Worm (Caenorhabditis elegans): ENCODE data around the gene adbp-1.
"Not testable (repeated sequence)": the region's sequence is repeated elsewhere in the genome, so short reads cannot be mapped to it uniquely, and the experiment has no call there.

The adbp-1 gene

DNA sequence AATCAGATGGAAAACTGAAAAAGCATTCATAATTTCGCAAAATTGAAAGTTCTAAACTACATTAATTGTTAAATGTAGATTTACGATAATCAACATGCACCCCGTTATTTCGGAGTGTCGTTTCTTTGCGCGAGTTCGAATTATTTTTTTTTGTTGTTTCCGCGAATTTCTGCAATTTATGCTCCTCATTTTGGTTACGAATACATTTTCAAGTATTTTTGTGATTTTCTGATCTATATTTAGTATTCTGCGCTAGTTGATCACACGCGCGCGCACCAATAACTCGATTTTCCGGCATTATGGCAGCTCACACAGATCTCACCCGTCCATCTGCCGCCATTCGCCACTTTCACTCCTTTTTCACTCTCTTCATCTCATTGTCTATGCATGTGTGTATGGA lies 3.7 kb upstream of the adbp-1 start, which contains the start of gene VW02B12L.2:
Gene VW02B12L.2 (minus strand): TSS at position 65 of the 400 bp plus-strand sequence.
- TF ChIP-seq ceh-18 (tag; optimal IDR thresholded peaks at IDR 0.05) (no peak), nfya-1 (tag; optimal IDR thresholded peaks at IDR 0.05) (no peak), unc-42 (tag; optimal IDR thresholded peaks at IDR 0.05) (peak; percentile 93)

DNA sequence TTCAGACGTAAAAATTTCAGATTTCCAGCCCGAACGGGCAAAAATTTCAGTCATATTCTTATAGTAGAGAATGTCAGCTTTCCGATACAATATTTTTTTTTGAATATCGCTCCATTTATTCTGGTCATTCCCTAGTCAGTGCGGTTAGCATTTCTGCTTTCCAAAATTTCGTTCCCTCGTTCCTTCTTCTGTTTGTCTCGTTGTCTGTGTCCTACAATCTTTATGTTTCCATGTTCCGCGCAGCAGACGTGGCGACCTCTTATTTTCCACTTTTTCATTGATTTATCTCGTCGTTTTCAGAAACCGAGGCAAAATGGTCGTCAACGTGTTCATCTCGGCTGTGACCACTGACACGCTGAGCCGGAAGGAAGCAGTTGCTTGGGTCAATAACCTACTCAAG lies 1.5 kb upstream of the adbp-1 start, which contains the start of gene ebp-2:
Gene ebp-2 (plus strand): TSS at position 301 of the 400 bp plus-strand sequence.
- TF ChIP-seq ceh-2, ceh-24, ceh-14 (tag; optimal IDR thresholded peaks at IDR 0.05): not testable (repeated sequence)

ce11 chrII:11443128-11443527 lies 834 bp upstream of the adbp-1 start:
- peak; percentile 23 for TF ChIP-seq hlh-6 (tag; optimal IDR thresholded peaks at IDR 0.05)
- TF ChIP-seq hlh-15 (tag; optimal IDR thresholded peaks at IDR 0.05) = no peak
- no peak for TF ChIP-seq pqm-1 (tag; optimal IDR thresholded peaks at IDR 0.05)
- TF ChIP-seq C08G9.2 (tag; optimal IDR thresholded peaks at IDR 0.05) = peak; percentile 8
- TF ChIP-seq ttx-3 (tag; optimal IDR thresholded peaks at IDR 0.05) = no peak

DNA sequence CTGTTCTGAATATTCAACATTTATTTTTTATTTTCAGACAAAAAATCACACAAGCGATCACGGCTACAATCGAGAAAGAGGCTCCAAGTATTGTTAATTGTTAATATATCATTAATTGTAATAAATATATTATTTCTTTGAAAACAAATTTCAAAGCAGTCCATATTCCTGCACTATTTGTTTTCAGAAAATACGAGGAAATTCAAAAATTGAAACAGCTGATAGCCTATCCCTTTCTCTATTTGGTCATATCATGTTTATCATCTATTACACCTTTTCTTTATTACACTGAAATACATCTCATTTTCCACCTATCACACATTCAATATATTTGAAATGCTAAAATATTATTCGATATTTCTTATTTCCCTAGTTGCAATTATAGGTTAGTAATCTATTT lies 1.0 kb downstream of the adbp-1 start, which contains the start of gene W02B12.13:
Gene W02B12.13 (plus strand): TSS at position 301 of the 400 bp plus-strand sequence.
- no peak for TF ChIP-seq F13H6.1 (tag; optimal IDR thresholded peaks at IDR 0.05)
- TF ChIP-seq sox-2 (GFP tag; IDR thresholded peaks at IDR 0.05) = no peak
- TF ChIP-seq mec-3 (tag; optimal IDR thresholded peaks at IDR 0.05; ENCODE audit: borderline replicate concordance) = no peak
- TF ChIP-seq ceh-24 (tag; optimal IDR thresholded peaks at IDR 0.05) = no peak
- no peak for TF ChIP-seq ceh-48 (tag; optimal IDR thresholded peaks at IDR 0.05)
- no peak for TF ChIP-seq tbx-7 (tag; optimal IDR thresholded peaks at IDR 0.05)
- no peak for TF ChIP-seq ceh-2 (tag; optimal IDR thresholded peaks at IDR 0.05)
- TF ChIP-seq eyg-1 (tag; optimal IDR thresholded peaks at IDR 0.05) = no peak
- TF ChIP-seq nfya-1 (tag; optimal IDR thresholded peaks at IDR 0.05) = no peak
- TF ChIP-seq unc-86 (tag; optimal IDR thresholded peaks at IDR 0.05) = no peak

ce11 chrII:11448753-11449152 lies 4.8 kb downstream of the adbp-1 start, which contains the start of gene W02B12.1:
Gene W02B12.1 (plus strand): TSS chrII:11449021.
- no peak for TF ChIP-seq sdc-2 (tag; optimal IDR thresholded peaks at IDR 0.05)
- TF ChIP-seq elt-2 (tag; optimal IDR thresholded peaks at IDR 0.05) = peak; percentile 40

DNA sequence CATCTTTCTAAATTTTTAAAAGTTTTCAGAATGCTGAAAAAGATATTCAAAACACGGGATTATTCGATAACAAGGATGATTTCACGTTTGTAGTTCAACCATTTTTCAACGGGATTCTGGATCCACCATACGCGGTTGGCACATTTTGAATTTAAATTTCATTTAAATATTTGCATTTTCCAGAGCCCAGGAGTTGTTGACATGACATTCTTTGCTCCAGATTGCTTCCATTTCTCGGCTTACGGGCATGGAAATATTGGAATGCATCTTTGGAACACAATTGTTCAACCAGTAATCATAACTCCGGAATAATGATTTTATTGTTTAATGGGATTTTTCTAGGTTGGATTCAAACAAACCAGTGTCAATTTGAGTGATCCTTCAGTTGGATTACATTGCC lies 6.9 kb downstream of the adbp-1 start:
- TF ChIP-seq npax-4 (tag; optimal IDR thresholded peaks at IDR 0.05) (no peak), hlh-6 (tag; optimal IDR thresholded peaks at IDR 0.05) (no peak), ceh-30 (tag; optimal IDR thresholded peaks at IDR 0.05) (no peak), ceh-34 (tag; optimal IDR thresholded peaks at IDR 0.05) (no peak), ets-4 (tag; optimal IDR thresholded peaks at IDR 0.05) (no peak), pros-1 (tag; optimal IDR thresholded peaks at IDR 0.05) (no peak), sdc-2 (tag; optimal IDR thresholded peaks at IDR 0.05) (no peak), rnt-1 (tag; optimal IDR thresholded peaks at IDR 0.05) (no peak), ceh-22 (tag; optimal IDR thresholded peaks at IDR 0.05) (no peak), tbx-2 (tag; optimal IDR thresholded peaks at IDR 0.05) (no peak), hlh-15 (tag; optimal IDR thresholded peaks at IDR 0.05) (no peak), nfya-1 (tag; optimal IDR thresholded peaks at IDR 0.05) (no peak), F13H6.1 (tag; optimal IDR thresholded peaks at IDR 0.05) (no peak), ahr-1 (tag; optimal IDR thresholded peaks at IDR 0.05) (no peak), pat-9 (tag; optimal IDR thresholded peaks at IDR 0.05) (no peak)

- no peak for TF ChIP-seq hlh-15 (tag; optimal IDR thresholded peaks at IDR 0.05)
- TF ChIP-seq syd-9 (tag; optimal IDR thresholded peaks at IDR 0.05) = no peak
- no peak for TF ChIP-seq ceh-24 (tag; optimal IDR thresholded peaks at IDR 0.05)
- no peak for TF ChIP-seq ceh-2 (tag; optimal IDR thresholded peaks at IDR 0.05)
- TF ChIP-seq ceh-14 (tag; optimal IDR thresholded peaks at IDR 0.05) = no peak
- TF ChIP-seq ttx-3 (tag; optimal IDR thresholded peaks at IDR 0.05) = no peak
- no peak for TF ChIP-seq sdc-2 (tag; optimal IDR thresholded peaks at IDR 0.05)
- no peak for TF ChIP-seq ceh-45 (GFP tag; IDR thresholded peaks at IDR 0.05)
- no peak for TF ChIP-seq dve-1 (tag; optimal IDR thresholded peaks at IDR 0.05)
These were observed 7.8 kb downstream of the adbp-1 start for ce11 chrII:11451738-11452137.

Measured in whole organism, late embryonic.